Worm (Caenorhabditis elegans): Measurements from ENCODE around the gene sri-43.

- TF ChIP-seq ceh-28 (tag; optimal IDR thresholded peaks at IDR 0.05) (no peak), ztf-4 (tag; optimal IDR thresholded peaks at IDR 0.05) (no peak), snpc-4 (tag; optimal IDR thresholded peaks at IDR 0.05) (no peak), zag-1 (tag; optimal IDR thresholded peaks at IDR 0.05) (no peak), aly-2 (tag; optimal IDR thresholded peaks at IDR 0.05) (no peak), elt-2 (tag; optimal IDR thresholded peaks at IDR 0.05) (no peak), mml-1 (tag; optimal IDR thresholded peaks at IDR 0.05) (no peak), nhr-76 (tag; optimal IDR thresholded peaks at IDR 0.05) (no peak), nhr-28 (tag; optimal IDR thresholded peaks at IDR 0.05) (no peak), egl-27 (tag; optimal IDR thresholded peaks at IDR 0.05) (no peak), R02D3.7 (tag; optimal IDR thresholded peaks at IDR 0.05) (no peak), nhr-43 (tag; optimal IDR thresholded peaks at IDR 0.05; ENCODE audit: poor library complexity, severe bottlenecking) (no peak), unc-39 (tag; optimal IDR thresholded peaks at IDR 0.05) (no peak), ztf-11 (tag; optimal IDR thresholded peaks at IDR 0.05) (no peak)
Measured at ce11 chrII:3105765-3106164, 38.7 kb downstream of the sri-43 start, which contains the start of gene clec-122.

Measured in whole organism, L3 larva.